Worm (Caenorhabditis elegans) whole organism, midembryonic: ENCODE results near the gene Y43B11AR.1.

Experiments
- T22C8.4 ChIP-seq: fragments of 200-800 bp; sonication (Bioruptor generic); IDR thresholded peaks from 2 replicates; pipeline ENCODE4 v1.3.6; 2022; ENCODE audit warnings: missing genetic modification characterization, missing compliant biosample characterization
- cog-1 ChIP-seq: sonication (generic microtip); optimal IDR thresholded peaks from 2 replicates; lab custom pipeline; 2016; ENCODE audit warnings: missing genetic modification characterization, missing compliant biosample characterization
- flt-1 ChIP-seq: fragments of 200-800 bp; sonication (Bioruptor generic); IDR thresholded peaks from 2 replicates; pipeline ENCODE4 v1.3.6; 2022; ENCODE audit warnings: missing genetic modification characterization, missing compliant biosample characterization
- ref-1 ChIP-seq: fragments of 200-800 bp; sonication (Bioruptor generic); conservative IDR thresholded peaks from 2 replicates; pipeline ENCODE4 v1.3.6; 2022; ENCODE audit warnings: missing genetic modification reagents, missing genetic modification characterization, missing compliant biosample characterization
- ztf-23 ChIP-seq: fragments of 200-800 bp; sonication (Bioruptor generic); IDR thresholded peaks from 2 replicates; pipeline ENCODE4 v1.3.6; 2022; ENCODE audit warnings: missing genetic modification reagents, missing genetic modification characterization, missing compliant biosample characterization
- ztf-29 ChIP-seq: fragments of 200-800 bp; sonication (Bioruptor generic); IDR thresholded peaks from 2 replicates; pipeline ENCODE4 v1.3.6; 2022; ENCODE audit warnings: missing genetic modification reagents, missing genetic modification characterization, missing compliant biosample characterization

DNA sequence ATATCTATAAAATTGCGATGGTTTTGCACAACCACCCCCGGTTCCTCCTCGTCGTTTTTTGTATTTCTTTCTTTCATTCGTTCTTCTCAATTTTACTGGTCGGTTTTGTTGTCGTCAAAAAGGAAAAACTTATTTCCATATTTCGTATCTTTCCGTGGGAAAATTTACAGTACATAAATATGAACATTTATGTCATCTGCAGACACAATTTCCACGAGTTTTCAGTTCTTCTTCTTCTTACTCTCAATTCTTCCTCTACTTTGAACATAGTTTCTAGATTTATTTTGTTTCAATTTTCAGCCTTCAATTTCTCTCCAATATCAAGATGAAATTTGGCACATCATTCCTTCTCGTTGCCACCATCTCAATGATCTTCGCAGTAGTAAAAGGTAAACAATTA is at the start of gene Y43B11AR.1:
- TF ChIP-seq T22C8.4: no peak
- no peak for TF ChIP-seq flt-1
- TF ChIP-seq ztf-23 (GFP tag; lab: Robert Waterston, UW): no peak
- TF ChIP-seq cog-1 (tag; lab: Kevin White, UChicago): no peak
- no peak for TF ChIP-seq ref-1 (GFP tag; lab: Robert Waterston, UW)
- no peak for TF ChIP-seq ztf-29 (GFP tag; lab: Robert Waterston, UW)
